Worm (Caenorhabditis elegans): ENCODE measurements around the gene trip-4.

DNA sequence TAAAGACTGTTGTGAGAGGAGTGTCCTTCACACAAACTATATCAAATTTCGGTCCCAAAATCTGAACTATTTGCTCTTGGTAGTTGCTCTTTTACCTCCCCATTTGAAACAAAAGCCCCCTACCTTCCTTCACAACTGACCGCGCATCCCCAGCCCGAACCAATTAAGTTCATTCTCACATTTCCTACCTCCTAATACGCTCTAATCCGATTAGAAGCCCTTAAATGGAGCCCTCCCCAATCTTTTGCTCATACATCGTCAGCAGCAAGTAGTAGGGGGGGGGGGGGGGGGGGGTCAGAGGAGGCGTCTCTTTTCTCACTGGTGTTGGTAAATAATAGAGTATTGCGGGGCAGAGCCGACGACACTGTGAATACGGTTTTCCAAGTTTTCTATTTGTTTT lies 41.3 kb downstream of the trip-4 start:
- TF ChIP-seq dao-5 (tag; optimal IDR thresholded peaks at IDR 0.05), result no peak
- no peak for TF ChIP-seq him-1 (tag; optimal IDR thresholded peaks at IDR 0.05)

Data from whole organism, L4/young adult.